Fruit fly (Drosophila melanogaster) whole organism, embryonic: ENCODE results near the gene CG43954.

Source experiments
- Bteb2 ChIP-seq: fragments of 200-800 bp; sonication (Bioruptor generic); optimal IDR thresholded peaks from 2 replicates; lab custom pipeline; 2016; ENCODE audit warnings: missing biosample characterization, missing genetic modification characterization
- CG10267 ChIP-seq: fragments of 200-800 bp; sonication (Bioruptor generic); optimal IDR thresholded peaks from 2 replicates; lab custom pipeline; 2018; ENCODE audit warnings: missing biosample characterization, mild to moderate bottlenecking, missing genetic modification characterization, moderate library complexity
- CG10431 ChIP-seq: fragments of 200-800 bp; sonication (Bioruptor generic); optimal IDR thresholded peaks from 3 replicates; lab custom pipeline; 2018; ENCODE audit warnings: missing biosample characterization, mild to moderate bottlenecking, missing genetic modification characterization
- CG10543 ChIP-seq: fragments of 200-800 bp; sonication (Bioruptor generic); optimal IDR thresholded peaks from 3 replicates; lab custom pipeline; 2017; ENCODE audit warnings: missing biosample characterization, mild to moderate bottlenecking, missing genetic modification characterization, moderate library complexity
- CG10979 ChIP-seq: fragments of 200-800 bp; sonication (Bioruptor generic); optimal IDR thresholded peaks from 2 replicates; lab custom pipeline; 2018; ENCODE audit warnings: missing biosample characterization, mild to moderate bottlenecking, missing genetic modification characterization, moderate library complexity
- CG15269 ChIP-seq: fragments of 200-800 bp; sonication (Bioruptor generic); optimal IDR thresholded peaks from 2 replicates; lab custom pipeline; 2018; ENCODE audit warnings: missing biosample characterization, mild to moderate bottlenecking, missing genetic modification characterization, moderate library complexity
- CG2875 ChIP-seq: fragments of 200-800 bp; sonication (Bioruptor generic); optimal IDR thresholded peaks from 2 replicates; lab custom pipeline; 2017; ENCODE audit warnings: missing biosample characterization, mild to moderate bottlenecking, missing genetic modification characterization, missing genetic modification reagents
- CG7556 ChIP-seq: fragments of 200-800 bp; sonication (Bioruptor generic); optimal IDR thresholded peaks from 2 replicates; lab custom pipeline; 2017; ENCODE audit warnings: missing biosample characterization, mild to moderate bottlenecking, missing genetic modification characterization
- CG9797 ChIP-seq: fragments of 200-800 bp; sonication (Bioruptor generic); optimal IDR thresholded peaks from 3 replicates; lab custom pipeline; 2018; ENCODE audit warnings: missing biosample characterization, mild to moderate bottlenecking, missing genetic modification characterization
- CG9817 ChIP-seq: fragments of 200-800 bp; sonication (Bioruptor generic); optimal IDR thresholded peaks from 2 replicates; lab custom pipeline; 2018; ENCODE audit warnings: missing biosample characterization, mild to moderate bottlenecking, missing genetic modification characterization, moderate library complexity
- Dref ChIP-seq: fragments of 200-800 bp; sonication (Bioruptor generic); IDR thresholded peaks from 2 replicates; pipeline ENCODE4 v1.3.6; 2022; ENCODE audit warnings: missing biosample characterization, missing genetic modification characterization
- E2f1 ChIP-seq: fragments of 200-800 bp; sonication (Bioruptor generic); IDR thresholded peaks from 2 replicates; pipeline ENCODE4 v1.3.6; 2022; ENCODE audit warnings: missing biosample characterization, missing genetic modification characterization
- Eip74EF ChIP-seq, 2 experiments: fragments of 200-800 bp in 1 of 2; fragments of >200 bp in 1 of 2; sonication (Bioruptor generic) in 1 of 2; optimal IDR thresholded peaks; 2 replicates each; lab custom pipeline; 2017 to 2019; ENCODE audit warnings: missing biosample characterization in 2 of 2, missing genetic modification characterization in 2 of 2, mild to moderate bottlenecking in 1 of 2, moderate library complexity in 1 of 2
- Ets65A ChIP-seq: fragments of 200-800 bp; sonication (Bioruptor generic); peaks from one replicate; lab custom pipeline; 2016; ENCODE audit warnings: missing biosample characterization, missing genetic modification characterization
- Hey ChIP-seq: fragments of 200-800 bp; sonication (Bioruptor generic); optimal IDR thresholded peaks from 3 replicates; lab custom pipeline; 2018; ENCODE audit warnings: missing biosample characterization, mild to moderate bottlenecking, missing genetic modification characterization
- Hr3 ChIP-seq: fragments of 200-800 bp; sonication (Bioruptor generic); optimal IDR thresholded peaks from 3 replicates; lab custom pipeline; 2016; ENCODE audit warnings: missing biosample characterization, missing genetic modification characterization
- NC2α ChIP-seq: fragments of 200-800 bp; sonication (Bioruptor generic); optimal IDR thresholded peaks from 2 replicates; lab custom pipeline; 2016; ENCODE audit warnings: missing biosample characterization, missing genetic modification characterization
- NfI ChIP-seq: fragments of 200-800 bp; sonication (Bioruptor generic); optimal IDR thresholded peaks from 3 replicates; lab custom pipeline; 2018; ENCODE audit warnings: missing biosample characterization, mild to moderate bottlenecking, missing genetic modification characterization, moderate library complexity
- Pdp1 ChIP-seq, 2 experiments: fragments of 200-800 bp; sonication (Bioruptor generic); optimal IDR thresholded peaks; 3 replicates each; lab custom pipeline; 2016; ENCODE audit warnings: missing biosample characterization in 2 of 2, missing genetic modification characterization in 2 of 2, mild to moderate bottlenecking in 1 of 2, moderate library complexity in 1 of 2
- Tbp ChIP-seq: fragments of >200 bp; optimal IDR thresholded peaks from 2 replicates; lab custom pipeline; 2018; ENCODE audit warnings: missing biosample characterization, missing genetic modification characterization
- ab ChIP-seq: fragments of 200-800 bp; sonication (Bioruptor generic); optimal IDR thresholded peaks from 2 replicates; lab custom pipeline; 2016; ENCODE audit warnings: missing biosample characterization, missing genetic modification characterization
- amos ChIP-seq: fragments of 200-800 bp; sonication (Bioruptor generic); IDR thresholded peaks from 2 replicates; pipeline ENCODE4 v1.3.6; 2022; ENCODE audit warnings: missing biosample characterization, missing genetic modification characterization; ENCODE audit not compliant: partially characterized antibody
- bcd ChIP-seq: fragments of 200-800 bp; sonication (Bioruptor generic); optimal IDR thresholded peaks from 2 replicates; lab custom pipeline; 2017; ENCODE audit warnings: missing biosample characterization, mild to moderate bottlenecking, missing genetic modification characterization
- bsh ChIP-seq, 2 experiments: fragments of 200-800 bp; sonication (Bioruptor generic); optimal IDR thresholded peaks; 2 replicates each; lab custom pipeline; 2017 to 2018; ENCODE audit warnings: mild to moderate bottlenecking in 2 of 2, missing biosample characterization in 2 of 2, missing genetic modification characterization in 2 of 2, moderate library complexity in 1 of 2
- chif ChIP-seq, 2 experiments: fragments of 200-800 bp; sonication (Bioruptor generic); optimal IDR thresholded peaks; 3 replicates each; lab custom pipeline; 2016; ENCODE audit warnings: missing biosample characterization in 2 of 2, missing genetic modification characterization in 2 of 2
- chinmo ChIP-seq: fragments of 200-800 bp; sonication (Bioruptor generic); IDR thresholded peaks from 4 replicates; pipeline ENCODE4 v1.3.6; 2022; ENCODE audit warnings: missing biosample characterization, missing genetic modification characterization; ENCODE audit not compliant: partially characterized antibody
- cwo ChIP-seq: fragments of 200-800 bp; sonication (Bioruptor generic); optimal IDR thresholded peaks from 3 replicates; lab custom pipeline; 2017; ENCODE audit warnings: missing biosample characterization, missing genetic modification characterization, mild to moderate bottlenecking, moderate library complexity, missing genetic modification reagents
- disco-r ChIP-seq: fragments of 200-800 bp; sonication (Bioruptor generic); optimal IDR thresholded peaks from 2 replicates; lab custom pipeline; 2016; ENCODE audit warnings: missing biosample characterization, missing genetic modification characterization
- exex ChIP-seq: fragments of 200-800 bp; sonication (Bioruptor generic); optimal IDR thresholded peaks from 4 replicates; lab custom pipeline; 2018; ENCODE audit warnings: missing biosample characterization, mild to moderate bottlenecking, missing genetic modification characterization, moderate library complexity
- fd96Cb ChIP-seq: fragments of 200-800 bp; sonication (Bioruptor generic); optimal IDR thresholded peaks from 2 replicates; lab custom pipeline; 2018; ENCODE audit warnings: missing biosample characterization, mild to moderate bottlenecking, missing genetic modification characterization, moderate library complexity
- gce ChIP-seq: fragments of 200-800 bp; sonication (Bioruptor generic); IDR thresholded peaks from 3 replicates; pipeline ENCODE4 v1.3.6; 2022; ENCODE audit warnings: missing biosample characterization, missing genetic modification characterization
- gem ChIP-seq: fragments of 200-800 bp; sonication (Bioruptor generic); optimal IDR thresholded peaks from 2 replicates; lab custom pipeline; 2019; ENCODE audit warnings: missing biosample characterization, mild to moderate bottlenecking, missing genetic modification characterization, moderate library complexity
- jing ChIP-seq: fragments of 200-800 bp; sonication (Bioruptor generic); optimal IDR thresholded peaks from 2 replicates; lab custom pipeline; 2018; ENCODE audit warnings: missing biosample characterization, mild to moderate bottlenecking, missing genetic modification characterization
- knrl ChIP-seq: fragments of 200-800 bp; sonication (Bioruptor generic); IDR thresholded peaks from 3 replicates; pipeline ENCODE4 v1.3.6; 2022; ENCODE audit warnings: missing biosample characterization, missing genetic modification characterization; ENCODE audit not compliant: partially characterized antibody
- nerfin-1 ChIP-seq: fragments of 200-800 bp; sonication (Bioruptor generic); optimal IDR thresholded peaks from 3 replicates; lab custom pipeline; 2019; ENCODE audit warnings: missing biosample characterization, mild to moderate bottlenecking, missing genetic modification characterization, moderate library complexity
- nmo ChIP-seq: fragments of 200-800 bp; sonication (Bioruptor generic); optimal IDR thresholded peaks from 2 replicates; lab custom pipeline; 2018; ENCODE audit warnings: missing biosample characterization, mild to moderate bottlenecking, missing genetic modification characterization, moderate library complexity
- otp ChIP-seq: fragments of 200-800 bp; sonication (Bioruptor generic); IDR thresholded peaks from 3 replicates; pipeline ENCODE4, ENCODE4 v1.3.6; 2022; ENCODE audit warnings: missing biosample characterization, missing genetic modification characterization
- pb ChIP-seq: fragments of 200-800 bp; sonication (Bioruptor generic); optimal IDR thresholded peaks from 3 replicates; lab custom pipeline; 2016; ENCODE audit warnings: missing biosample characterization, missing genetic modification characterization
- psq ChIP-seq: fragments of 200-800 bp; sonication (Bioruptor generic); optimal IDR thresholded peaks from 2 replicates; lab custom pipeline; 2017; ENCODE audit warnings: missing biosample characterization, missing genetic modification characterization
- pzg ChIP-seq: fragments of 200-800 bp; sonication (Bioruptor generic); optimal IDR thresholded peaks from 3 replicates; lab custom pipeline; 2018; ENCODE audit warnings: missing biosample characterization, mild to moderate bottlenecking, missing genetic modification characterization, moderate library complexity
- sd ChIP-seq: fragments of 200-800 bp; sonication (Bioruptor generic); optimal IDR thresholded peaks from 3 replicates; lab custom pipeline; 2018; ENCODE audit warnings: missing biosample characterization, mild to moderate bottlenecking, missing genetic modification characterization, moderate library complexity
- seq ChIP-seq: fragments of 200-800 bp; sonication (Bioruptor generic); IDR thresholded peaks from 2 replicates; pipeline ENCODE4 v1.3.6; 2022; ENCODE audit warnings: missing biosample characterization, missing genetic modification characterization
- sob ChIP-seq: fragments of 200-800 bp; sonication (Bioruptor generic); IDR thresholded peaks from 2 replicates; pipeline ENCODE4 v1.3.6; 2022; ENCODE audit warnings: missing biosample characterization, missing genetic modification characterization
- toy ChIP-seq: fragments of 200-800 bp; sonication (Bioruptor generic); IDR thresholded peaks from 2 replicates; pipeline ENCODE4 v1.3.6; 2022; ENCODE audit warnings: missing biosample characterization, missing genetic modification characterization
- trem ChIP-seq: fragments of 200-800 bp; optimal IDR thresholded peaks from 3 replicates; lab custom pipeline; 2019; ENCODE audit warnings: missing biosample characterization, mild to moderate bottlenecking, missing genetic modification characterization, moderate library complexity
- ttk ChIP-seq: fragments of 200-800 bp; sonication (Bioruptor generic); IDR thresholded peaks from 2 replicates; pipeline ENCODE4 v2.1.2; 2022; ENCODE audit warnings: missing biosample characterization, missing genetic modification characterization
- wdn ChIP-seq: fragments of 200-800 bp; sonication (Bioruptor generic); IDR thresholded peaks from 2 replicates; pipeline ENCODE4 v1.3.6; 2022; ENCODE audit warnings: missing biosample characterization, missing genetic modification characterization
- wor ChIP-seq: fragments of 200-800 bp; sonication (Bioruptor generic); IDR thresholded peaks from 2 replicates; pipeline ENCODE4 v1.3.6; 2022; ENCODE audit warnings: missing biosample characterization, missing genetic modification characterization

The CG43954 gene

dm6 chr3L:16711430-16712228 is at the start of gene CG43954, which contains the start of the genes Lasp and Dab (continued):
- peak; percentile 34; the same call in 1 of the 2 replicates for TF ChIP-seq amos (GFP tag; lab: Robert Waterston, UW)
- no peak for TF ChIP-seq bsh (GFP tag; optimal IDR thresholded peaks at IDR 0.05; lab: Kevin White, UChicago)
- no peak for TF ChIP-seq ab (GFP tag; lab: Kevin White, UChicago)
- peak; percentile 86 for TF ChIP-seq pzg
- TF ChIP-seq trem = peak; percentile 42
- TF ChIP-seq fd96Cb (tag; lab: Kevin White, UChicago) = no peak
- TF ChIP-seq Hey (tag; lab: Kevin White, UChicago) = no peak
- TF ChIP-seq otp (GFP tag; lab: Robert Waterston, UW) = peak; percentile 36; the same call in 1 of the 3 replicates
- TF ChIP-seq CG9797 (GFP tag; lab: Kevin White, UChicago) = peak; percentile 97
- peak; percentile 99 for TF ChIP-seq chinmo (GFP tag; lab: Robert Waterston, UW)
- peak; percentile 42 for TF ChIP-seq NfI (GFP tag; lab: Kevin White, UChicago)
- TF ChIP-seq toy (GFP tag; lab: Robert Waterston, UW) = no peak
- no peak for TF ChIP-seq Hr3 (GFP tag; lab: Kevin White, UChicago)
- peak; percentile 47 for TF ChIP-seq CG15269 (tag; lab: Kevin White, UChicago)
- peak; percentile 51 for TF ChIP-seq exex (tag; lab: Kevin White, UChicago)
- TF ChIP-seq nerfin-1 (tag; lab: Kevin White, UChicago) = peak; percentile 5
- TF ChIP-seq sd (tag; lab: Kevin White, UChicago) = peak; percentile 55
- no peak for TF ChIP-seq CG7556 (GFP tag; lab: Kevin White, UChicago)
- no peak for TF ChIP-seq CG10431 (GFP tag; lab: Kevin White, UChicago)
- TF ChIP-seq wdn (GFP tag; lab: Robert Waterston, UW) = no peak
- peak; percentile 7; the same call in 1 of the 2 replicates for TF ChIP-seq ttk (GFP tag; lab: Robert Waterston, UW)
- TF ChIP-seq pb (GFP tag; lab: Kevin White, UChicago) = no peak
- TF ChIP-seq seq (GFP tag; lab: Robert Waterston, UW) = peak; percentile 32; the same call in 1 of the 2 replicates
- TF ChIP-seq jing (GFP tag; lab: Kevin White, UChicago) = no peak
- TF ChIP-seq NC2α (GFP tag; lab: Kevin White, UChicago) = peak; percentile 14
- TF ChIP-seq wor (GFP tag; lab: Robert Waterston, UW) = no peak
- no peak for TF ChIP-seq E2f1 (GFP tag; lab: Robert Waterston, UW)
- peak; percentile 19; the same call in 1 of the 2 replicates for TF ChIP-seq sob (GFP tag; lab: Robert Waterston, UW)
- TF ChIP-seq CG10543 (GFP tag; lab: Kevin White, UChicago) = peak; percentile 60
- TF ChIP-seq gce (GFP tag; lab: Robert Waterston, UW) = 0 out of 3 replicates have a peak, but pooled peaks have one; percentile 36
- TF ChIP-seq psq (GFP tag; lab: Kevin White, UChicago) = peak; percentile 8
- TF ChIP-seq Tbp (GFP tag; lab: Kevin White, UChicago) = no peak
- peak in 1 of 2 experiments; percentile 70 for TF ChIP-seq Pdp1 (GFP tag; optimal IDR thresholded peaks at IDR 0.05; lab: Kevin White, UChicago)
- no peak for TF ChIP-seq CG10979 (tag; lab: Kevin White, UChicago)
- peak; percentile 27 for TF ChIP-seq CG2875 (GFP tag; lab: Kevin White, UChicago)

dm6 chr3L:16760274-16760673 is 48.8 kb upstream of the CG43954 start:
- no peak for TF ChIP-seq knrl (GFP tag; lab: Robert Waterston, UW)
- peak; percentile 8 for TF ChIP-seq Bteb2 (GFP tag; lab: Kevin White, UChicago)
- peak; percentile 64 for TF ChIP-seq gem
- no peak for TF ChIP-seq Dref (GFP tag; lab: Robert Waterston, UW)
- TF ChIP-seq cwo (GFP tag; lab: Kevin White, UChicago) = peak; percentile 17
- peak in 1 of 2 experiments; percentile 1 for TF ChIP-seq Eip74EF (GFP tag; optimal IDR thresholded peaks at IDR 0.05; lab: Kevin White, UChicago)
- TF ChIP-seq Ets65A = peak; percentile 92
- peak; percentile 9 for TF ChIP-seq bcd (GFP tag; lab: Kevin White, UChicago)
- TF ChIP-seq disco-r (GFP tag; lab: Kevin White, UChicago) = no peak
- TF ChIP-seq CG10979 (tag; lab: Kevin White, UChicago) = peak; percentile 59
- peak; percentile 14 for TF ChIP-seq CG10267 (tag; lab: Kevin White, UChicago)
- TF ChIP-seq CG9817 (tag; lab: Kevin White, UChicago) = no peak
- TF ChIP-seq chif (GFP tag; optimal IDR thresholded peaks at IDR 0.05; lab: Kevin White, UChicago) = peak; percentile 38 to 62
- peak; percentile 49 for TF ChIP-seq nmo (GFP tag; lab: Kevin White, UChicago)
